Worm (Caenorhabditis elegans): ENCODE data around the gene F54D5.17.

The F54D5.17 gene

ce11 chrII:11526954-11527353, 29.5 kb upstream of the F54D5.17 start, which contains the start of gene age-1:
Gene age-1, minus strand, starts transcription at chrII:11527054.
- TF ChIP-seq ztf-11 (tag; optimal IDR thresholded peaks at IDR 0.05), result no peak
- no peak for TF ChIP-seq nhr-76 (tag; optimal IDR thresholded peaks at IDR 0.05)
- TF ChIP-seq mls-2 (tag; optimal IDR thresholded peaks at IDR 0.05), result no peak
- no peak for TF ChIP-seq lin-13 (tag; optimal IDR thresholded peaks at IDR 0.05)
- TF ChIP-seq drap-1 (GFP tag; optimal IDR thresholded peaks at IDR 0.05), result no peak
- no peak for TF ChIP-seq ces-1 (GFP tag; optimal IDR thresholded peaks at IDR 0.05)
- no peak for TF ChIP-seq nhr-237 (tag; optimal IDR thresholded peaks at IDR 0.05)
- TF ChIP-seq hlh-1 (tag; optimal IDR thresholded peaks at IDR 0.05), result no peak
- no peak for TF ChIP-seq mab-5 (tag; optimal IDR thresholded peaks at IDR 0.05)
- TF ChIP-seq mep-1 (tag; optimal IDR thresholded peaks at IDR 0.05), result no peak
- no peak for TF ChIP-seq cnd-1 (tag; optimal IDR thresholded peaks at IDR 0.05)
- TF ChIP-seq nhr-28 (tag; optimal IDR thresholded peaks at IDR 0.05), result no peak
- TF ChIP-seq bed-3 (GFP tag; optimal IDR thresholded peaks at IDR 0.05), result no peak

ce11 chrII:11533716-11534115, 22.7 kb upstream of the F54D5.17 start, which contains the start of gene mdt-8:
Gene mdt-8, minus strand, starts transcription at chrII:11533816.
- TF ChIP-seq bed-3 (GFP tag; optimal IDR thresholded peaks at IDR 0.05), result no peak
- TF ChIP-seq nhr-2 (tag; optimal IDR thresholded peaks at IDR 0.05), result no peak
- TF ChIP-seq nhr-237 (tag; optimal IDR thresholded peaks at IDR 0.05), result no peak
- TF ChIP-seq pha-4 (tag; optimal IDR thresholded peaks at IDR 0.05), result no peak
- TF ChIP-seq ztf-11 (tag; optimal IDR thresholded peaks at IDR 0.05), result no peak
- TF ChIP-seq nhr-76 (tag; optimal IDR thresholded peaks at IDR 0.05), result no peak
- no peak for TF ChIP-seq unc-62 (GFP tag; optimal IDR thresholded peaks at IDR 0.05)
- no peak for TF ChIP-seq cnd-1 (tag; optimal IDR thresholded peaks at IDR 0.05)

ce11 chrII:11534429-11535099, 21.9 kb upstream of the F54D5.17 start, which contains the start of gene Y62F5A.12:
Gene Y62F5A.12, minus strand, starts transcription at chrII:11534479.
- TF ChIP-seq drap-1 (GFP tag; optimal IDR thresholded peaks at IDR 0.05) (peak; percentile 57), lin-13 (tag; optimal IDR thresholded peaks at IDR 0.05) (peak; percentile 77), pha-4 (tag; optimal IDR thresholded peaks at IDR 0.05) (peak; percentile 22), sptf-1 (tag; optimal IDR thresholded peaks at IDR 0.05) (peak; percentile 95), nhr-237 (tag; optimal IDR thresholded peaks at IDR 0.05) (peak; percentile 1), lin-32 (GFP tag; optimal IDR thresholded peaks at IDR 0.05) (peak; percentile 56), mls-2 (tag; optimal IDR thresholded peaks at IDR 0.05) (peak; percentile 52), mep-1 (tag; optimal IDR thresholded peaks at IDR 0.05) (peak; percentile 85), lsy-2 (tag; optimal IDR thresholded peaks at IDR 0.05) (peak; percentile 46), hlh-1 (tag; optimal IDR thresholded peaks at IDR 0.05) (peak; percentile 7), tbx-8 (GFP tag; optimal IDR thresholded peaks at IDR 0.05) (peak; percentile 6), unc-120 (tag; optimal IDR thresholded peaks at IDR 0.05; ENCODE audit: poor library complexity, severe bottlenecking) (peak; percentile 79), M03D4.4 (tag; optimal IDR thresholded peaks at IDR 0.05) (peak; percentile 49), ces-1 (GFP tag; optimal IDR thresholded peaks at IDR 0.05) (peak; percentile 61), ham-2 (GFP tag; optimal IDR thresholded peaks at IDR 0.05) (peak; percentile 26), cnd-1 (tag; optimal IDR thresholded peaks at IDR 0.05) (peak; percentile 68), bed-3 (GFP tag; optimal IDR thresholded peaks at IDR 0.05) (peak; percentile 17)

ce11 chrII:11535429-11535828, 21.0 kb upstream of the F54D5.17 start:
- TF ChIP-seq pha-4 (tag; optimal IDR thresholded peaks at IDR 0.05), result no peak
- TF ChIP-seq nhr-237 (tag; optimal IDR thresholded peaks at IDR 0.05), result no peak
- TF ChIP-seq flh-1 (GFP tag; optimal IDR thresholded peaks at IDR 0.05), result no peak
- TF ChIP-seq M03D4.4 (tag; optimal IDR thresholded peaks at IDR 0.05), result no peak
- no peak for TF ChIP-seq unc-120 (tag; optimal IDR thresholded peaks at IDR 0.05; ENCODE audit: poor library complexity, severe bottlenecking)
- TF ChIP-seq ceh-39 (tag; optimal IDR thresholded peaks at IDR 0.05), result peak; percentile 41
- TF ChIP-seq zip-8 (tag; optimal IDR thresholded peaks at IDR 0.05), result no peak
- no peak for TF ChIP-seq nhr-12 (tag; optimal IDR thresholded peaks at IDR 0.05)
- no peak for TF ChIP-seq mab-5 (tag; optimal IDR thresholded peaks at IDR 0.05)
- TF ChIP-seq elt-3 (tag; optimal IDR thresholded peaks at IDR 0.05), result no peak
- no peak for TF ChIP-seq nhr-76 (tag; optimal IDR thresholded peaks at IDR 0.05)
- TF ChIP-seq lin-13 (tag; optimal IDR thresholded peaks at IDR 0.05), result no peak
- TF ChIP-seq bed-3 (GFP tag; optimal IDR thresholded peaks at IDR 0.05), result no peak
- TF ChIP-seq drap-1 (GFP tag; optimal IDR thresholded peaks at IDR 0.05), result peak; percentile 61
- TF ChIP-seq ces-1 (GFP tag; optimal IDR thresholded peaks at IDR 0.05), result peak; percentile 35
- peak; percentile 76 for TF ChIP-seq sptf-1 (tag; optimal IDR thresholded peaks at IDR 0.05)
- TF ChIP-seq nhr-2 (tag; optimal IDR thresholded peaks at IDR 0.05), result peak; percentile 82
- no peak for TF ChIP-seq ham-2 (GFP tag; optimal IDR thresholded peaks at IDR 0.05)
- TF ChIP-seq mls-2 (tag; optimal IDR thresholded peaks at IDR 0.05), result peak; percentile 73
- TF ChIP-seq unc-62 (GFP tag; optimal IDR thresholded peaks at IDR 0.05), result peak; percentile 45
- peak; percentile 40 for TF ChIP-seq sem-2 (GFP tag; optimal IDR thresholded peaks at IDR 0.05)
- TF ChIP-seq mep-1 (tag; optimal IDR thresholded peaks at IDR 0.05), result no peak
- TF ChIP-seq ceh-43 (GFP tag; optimal IDR thresholded peaks at IDR 0.05), result peak; percentile 20
- TF ChIP-seq elt-1 (tag; optimal IDR thresholded peaks at IDR 0.05; ENCODE audit: borderline replicate concordance, insufficient read depth), result no peak
- TF ChIP-seq tbx-8 (GFP tag; optimal IDR thresholded peaks at IDR 0.05), result no peak
- no peak for TF ChIP-seq nhr-28 (tag; optimal IDR thresholded peaks at IDR 0.05)
- TF ChIP-seq snpc-4 (tag; optimal IDR thresholded peaks at IDR 0.05), result no peak
- no peak for TF ChIP-seq blmp-1 (tag; optimal IDR thresholded peaks at IDR 0.05)
- TF ChIP-seq ztf-11 (tag; optimal IDR thresholded peaks at IDR 0.05), result peak; percentile 22
- TF ChIP-seq lsy-2 (tag; optimal IDR thresholded peaks at IDR 0.05), result no peak
- TF ChIP-seq unc-39 (tag; optimal IDR thresholded peaks at IDR 0.05), result no peak
- peak; percentile 66 for TF ChIP-seq cnd-1 (tag; optimal IDR thresholded peaks at IDR 0.05)
- TF ChIP-seq lin-32 (GFP tag; optimal IDR thresholded peaks at IDR 0.05), result no peak
- no peak for TF ChIP-seq hlh-1 (tag; optimal IDR thresholded peaks at IDR 0.05)
- no peak for TF ChIP-seq ceh-83 (GFP tag; optimal IDR thresholded peaks at IDR 0.05)
